Worm (Caenorhabditis elegans): ENCODE data around the gene srt-47.

The srt-47 gene

ce11 chrIV:15027884-15028283, 25.3 kb downstream of the srt-47 start:
- TF ChIP-seq ama-1 (optimal IDR thresholded peaks at IDR 0.05) (no peak), che-1 (tag; optimal IDR thresholded peaks at IDR 0.05) (no peak), npax-4 (tag; optimal IDR thresholded peaks at IDR 0.05) (no peak), nfya-1 (tag; optimal IDR thresholded peaks at IDR 0.05) (peak; percentile 85)

ce11 chrIV:15027334-15027733, 25.8 kb downstream of the srt-47 start:
- TF ChIP-seq nfya-1 (tag; optimal IDR thresholded peaks at IDR 0.05) (peak; percentile 97), ceh-24 (tag; optimal IDR thresholded peaks at IDR 0.05) (no peak)

ce11 chrIV:15025384-15025783, 27.8 kb downstream of the srt-47 start, which contains the start of gene fcd-2:
Gene fcd-2 (plus strand): TSS chrIV:15025710.
- peak; percentile 29 for TF ChIP-seq elt-2 (tag; optimal IDR thresholded peaks at IDR 0.05)
- peak; percentile 18 for TF ChIP-seq pha-2 (tag; optimal IDR thresholded peaks at IDR 0.05)
- no peak for TF ChIP-seq unc-42 (tag; optimal IDR thresholded peaks at IDR 0.05)
- TF ChIP-seq nfya-1 (tag; optimal IDR thresholded peaks at IDR 0.05) = peak; percentile 39

ce11 chrIV:15024426-15024825, 28.7 kb downstream of the srt-47 start:
- no peak for TF ChIP-seq sox-2 (GFP tag; IDR thresholded peaks at IDR 0.05)
- TF ChIP-seq pag-3 (tag; optimal IDR thresholded peaks at IDR 0.05; ENCODE audit: borderline replicate concordance) = no peak
- no peak for TF ChIP-seq ceh-14 (tag; optimal IDR thresholded peaks at IDR 0.05)
- no peak for TF ChIP-seq nhr-11 (tag; optimal IDR thresholded peaks at IDR 0.05)
- no peak for TF ChIP-seq pros-1 (tag; optimal IDR thresholded peaks at IDR 0.05)
- no peak for TF ChIP-seq unc-42 (tag; optimal IDR thresholded peaks at IDR 0.05)
- TF ChIP-seq tbx-7 (tag; optimal IDR thresholded peaks at IDR 0.05) = no peak
- no peak for TF ChIP-seq fax-1 (tag; optimal IDR thresholded peaks at IDR 0.05)
- no peak for TF ChIP-seq eyg-1 (tag; optimal IDR thresholded peaks at IDR 0.05)
- no peak for TF ChIP-seq F13H6.1 (tag; optimal IDR thresholded peaks at IDR 0.05)
- TF ChIP-seq dmd-4 (tag; optimal IDR thresholded peaks at IDR 0.05; ENCODE audit: borderline replicate concordance) = no peak
- no peak for TF ChIP-seq gmeb-2 (tag; optimal IDR thresholded peaks at IDR 0.05)
- no peak for TF ChIP-seq K02D7.2 (tag; optimal IDR thresholded peaks at IDR 0.05)
- TF ChIP-seq ceh-34 (tag; optimal IDR thresholded peaks at IDR 0.05) = no peak
- no peak for TF ChIP-seq nfya-1 (tag; optimal IDR thresholded peaks at IDR 0.05)
- TF ChIP-seq ama-1 (optimal IDR thresholded peaks at IDR 0.05) = no peak
- TF ChIP-seq hlh-6 (tag; optimal IDR thresholded peaks at IDR 0.05) = no peak
- TF ChIP-seq pax-1 (tag; optimal IDR thresholded peaks at IDR 0.05) = no peak
- TF ChIP-seq pat-9 (tag; optimal IDR thresholded peaks at IDR 0.05) = no peak
- no peak for TF ChIP-seq ceh-22 (tag; optimal IDR thresholded peaks at IDR 0.05)

- TF ChIP-seq ceh-31 (tag; optimal IDR thresholded peaks at IDR 0.05) (peak; percentile 38), madf-2 (tag; optimal IDR thresholded peaks at IDR 0.05) (no peak), unc-42 (tag; optimal IDR thresholded peaks at IDR 0.05) (peak; percentile 75), ceh-14 (tag; optimal IDR thresholded peaks at IDR 0.05) (peak; percentile 51)
Measured at ce11 chrIV:15020958-15021357, 32.2 kb downstream of the srt-47 start.

ce11 chrIV:15016984-15017383, 36.2 kb downstream of the srt-47 start:
- TF ChIP-seq pat-9 (tag; optimal IDR thresholded peaks at IDR 0.05) (no peak), ceh-14 (tag; optimal IDR thresholded peaks at IDR 0.05) (no peak), gmeb-2 (tag; optimal IDR thresholded peaks at IDR 0.05) (no peak), fkh-10 (GFP tag; optimal IDR thresholded peaks at IDR 0.05) (peak; percentile 45), lin-11 (tag; optimal IDR thresholded peaks at IDR 0.05) (no peak), ceh-2 (tag; optimal IDR thresholded peaks at IDR 0.05) (no peak), ceh-31 (tag; optimal IDR thresholded peaks at IDR 0.05) (peak; percentile 54), pag-3 (tag; optimal IDR thresholded peaks at IDR 0.05; ENCODE audit: borderline replicate concordance) (no peak), unc-42 (tag; optimal IDR thresholded peaks at IDR 0.05) (peak; percentile 99)

ce11 chrIV:15013517-15014085, 39.6 kb downstream of the srt-47 start, which contains the start of gene Y41E3.7:
Gene Y41E3.7 (plus strand): TSS chrIV:15014035.
- TF ChIP-seq tbx-7 (tag; optimal IDR thresholded peaks at IDR 0.05) (no peak), ceh-2 (tag; optimal IDR thresholded peaks at IDR 0.05) (no peak), lim-6 (tag; optimal IDR thresholded peaks at IDR 0.05) (no peak), elt-2 (tag; optimal IDR thresholded peaks at IDR 0.05) (no peak), hlh-6 (tag; optimal IDR thresholded peaks at IDR 0.05) (no peak), sdc-2 (tag; optimal IDR thresholded peaks at IDR 0.05) (no peak), ceh-18 (tag; optimal IDR thresholded peaks at IDR 0.05) (no peak), fkh-6 (tag; optimal IDR thresholded peaks at IDR 0.05) (no peak), K09A11.1 (tag; optimal IDR thresholded peaks at IDR 0.05; ENCODE audit: insufficient read depth) (no peak)

Measured in whole organism, late embryonic.